Worm (Caenorhabditis elegans): ENCODE data around the gene hrpl-1.
A peak's percentile ranks its signal among the peaks of the same experiment; 100 is the strongest.

Gene hrpl-1

ce11 chrII:6888211-6888610, 10.3 kb upstream of the hrpl-1 start (continued):
- TF ChIP-seq nhr-76 (tag; optimal IDR thresholded peaks at IDR 0.05), result no peak
- TF ChIP-seq blmp-1 (tag; optimal IDR thresholded peaks at IDR 0.05), result no peak
- peak; percentile 84 for TF ChIP-seq nhr-71 (tag; optimal IDR thresholded peaks at IDR 0.05)
- no peak for TF ChIP-seq sup-37 (GFP tag; optimal IDR thresholded peaks at IDR 0.05)
- TF ChIP-seq nhr-47 (tag; optimal IDR thresholded peaks at IDR 0.05), result peak; percentile 58
- TF ChIP-seq mep-1 (tag; optimal IDR thresholded peaks at IDR 0.05), result no peak
- peak; percentile 43 for TF ChIP-seq rnt-1 (tag; optimal IDR thresholded peaks at IDR 0.05)
- TF ChIP-seq irx-1 (tag; optimal IDR thresholded peaks at IDR 0.05), result peak; percentile 2
- TF ChIP-seq mab-9 (GFP tag; IDR thresholded peaks at IDR 0.05), result 0 out of 2 replicates have a peak, but pooled peaks have one; percentile 38
- TF ChIP-seq pqm-1 (tag; optimal IDR thresholded peaks at IDR 0.05), result no peak
- 0 out of 2 replicates have a peak, but pooled peaks have one; percentile 22 for TF ChIP-seq grh-1 (GFP tag; IDR thresholded peaks at IDR 0.05)
- TF ChIP-seq nhr-77 (tag; optimal IDR thresholded peaks at IDR 0.05), result no peak
- peak; percentile 33 for TF ChIP-seq zip-4 (GFP tag; optimal IDR thresholded peaks at IDR 0.05)
- no peak for TF ChIP-seq efl-3 (GFP tag; optimal IDR thresholded peaks at IDR 0.05)
- TF ChIP-seq skn-1 (tag; optimal IDR thresholded peaks at IDR 0.05), result no peak
- no peak for TF ChIP-seq aha-1 (tag; optimal IDR thresholded peaks at IDR 0.05)
- TF ChIP-seq ceh-63 (GFP tag; optimal IDR thresholded peaks at IDR 0.05), result no peak
- peak; percentile 72 for TF ChIP-seq ama-1 (optimal IDR thresholded peaks at IDR 0.05)
- peak; percentile 33 for TF ChIP-seq C04F5.9 (tag; optimal IDR thresholded peaks at IDR 0.05)
- no peak for TF ChIP-seq nhr-28 (tag; optimal IDR thresholded peaks at IDR 0.05)
- TF ChIP-seq dpl-1 (GFP tag; optimal IDR thresholded peaks at IDR 0.05), result peak in 1 of 3 experiments; percentile 18
- TF ChIP-seq lin-14 (GFP tag; optimal IDR thresholded peaks at IDR 0.05), result peak; percentile 51
- no peak for TF ChIP-seq unc-86 (tag; optimal IDR thresholded peaks at IDR 0.05)
- TF ChIP-seq ceh-8 (GFP tag; optimal IDR thresholded peaks at IDR 0.05), result no peak
- TF ChIP-seq nhr-237 (tag; optimal IDR thresholded peaks at IDR 0.05), result no peak
- no peak for TF ChIP-seq unc-62 (GFP tag; optimal IDR thresholded peaks at IDR 0.05)
- no peak for TF ChIP-seq jun-1 (tag; optimal IDR thresholded peaks at IDR 0.05)
- TF ChIP-seq nhr-19 (GFP tag; conservative IDR thresholded peaks at IDR 0.05), result peak; percentile 74
- no peak for TF ChIP-seq vab-15 (tag; optimal IDR thresholded peaks at IDR 0.05)
- TF ChIP-seq tlp-1 (tag; optimal IDR thresholded peaks at IDR 0.05), result no peak
- peak; percentile 42 for TF ChIP-seq lin-39 (tag; optimal IDR thresholded peaks at IDR 0.05)
- TF ChIP-seq mef-2 (tag; optimal IDR thresholded peaks at IDR 0.05), result no peak
- no peak for TF ChIP-seq nhr-11 (tag; optimal IDR thresholded peaks at IDR 0.05)
- peak; percentile 46 for TF ChIP-seq lir-3 (tag; optimal IDR thresholded peaks at IDR 0.05; ENCODE audit: poor library complexity)
- no peak for TF ChIP-seq egl-27 (tag; optimal IDR thresholded peaks at IDR 0.05)
- TF ChIP-seq pag-3 (tag; optimal IDR thresholded peaks at IDR 0.05; ENCODE audit: borderline replicate concordance, insufficient read depth), result no peak
- TF ChIP-seq snpc-4 (tag; optimal IDR thresholded peaks at IDR 0.05), result no peak
- no peak for TF ChIP-seq C34B4.2 (tag; optimal IDR thresholded peaks at IDR 0.05)
- no peak for TF ChIP-seq ceh-90 (tag; optimal IDR thresholded peaks at IDR 0.05)
- TF ChIP-seq elt-3 (tag; optimal IDR thresholded peaks at IDR 0.05), result no peak
- peak; percentile 21 to 55 for TF ChIP-seq lsy-2 (tag; optimal IDR thresholded peaks at IDR 0.05)
- TF ChIP-seq nhr-84 (tag; optimal IDR thresholded peaks at IDR 0.05), result no peak
- no peak for TF ChIP-seq alr-1 (tag; optimal IDR thresholded peaks at IDR 0.05; ENCODE audit: borderline replicate concordance)
- no peak for TF ChIP-seq fos-1 (tag; optimal IDR thresholded peaks at IDR 0.05)
- peak; percentile 70 for TF ChIP-seq tbx-2 (tag; optimal IDR thresholded peaks at IDR 0.05)
- peak; percentile 78 for TF ChIP-seq nhr-20 (tag; optimal IDR thresholded peaks at IDR 0.05)
- TF ChIP-seq ztf-4 (tag; optimal IDR thresholded peaks at IDR 0.05), result peak; percentile 55
- TF ChIP-seq pax-3 (tag; optimal IDR thresholded peaks at IDR 0.05), result peak; percentile 70
- no peak for TF ChIP-seq zag-1 (tag; optimal IDR thresholded peaks at IDR 0.05)
- TF ChIP-seq snu-23 (GFP tag; optimal IDR thresholded peaks at IDR 0.05), result peak; percentile 89
- no peak for TF ChIP-seq Y116A8C.19 (tag; optimal IDR thresholded peaks at IDR 0.05; ENCODE audit: borderline replicate concordance)
- peak; percentile 40 for TF ChIP-seq xbp-1 (tag; optimal IDR thresholded peaks at IDR 0.05)
- no peak for TF ChIP-seq fkh-10 (GFP tag; optimal IDR thresholded peaks at IDR 0.05)

All from whole organism, L1 larva.